Worm (Caenorhabditis elegans): Measurements from ENCODE around the gene sars-1.
A peak's percentile ranks its signal among the peaks of the same experiment; 100 is the strongest.

sars-1 gene

DNA sequence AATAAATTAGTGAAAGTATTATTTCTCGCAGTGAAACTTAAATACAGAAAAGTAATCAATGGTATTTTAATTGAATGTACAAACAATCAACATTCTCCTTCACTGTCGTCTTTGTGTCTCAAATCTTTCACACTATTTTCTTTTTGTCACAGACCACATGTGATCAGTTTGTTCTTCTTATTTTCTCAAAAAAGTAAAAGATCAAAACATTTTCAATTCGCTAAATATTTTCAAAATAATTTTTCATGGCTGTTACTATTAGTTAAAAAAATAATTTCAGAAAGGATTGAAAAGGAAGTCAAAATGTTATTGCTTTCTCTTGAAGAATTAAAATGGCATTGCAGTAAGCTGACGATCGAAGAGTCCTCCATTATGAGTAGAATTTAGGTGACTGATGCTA, 37.3 kb downstream of the sars-1 start, which contains the start of gene dhs-31:
TSS of gene dhs-31 (minus strand) at position 101 of the 400 bp plus-strand sequence.
- no peak for TF ChIP-seq ztf-4 (tag; optimal IDR thresholded peaks at IDR 0.05)
- no peak for TF ChIP-seq nhr-77 (tag; optimal IDR thresholded peaks at IDR 0.05)

DNA sequence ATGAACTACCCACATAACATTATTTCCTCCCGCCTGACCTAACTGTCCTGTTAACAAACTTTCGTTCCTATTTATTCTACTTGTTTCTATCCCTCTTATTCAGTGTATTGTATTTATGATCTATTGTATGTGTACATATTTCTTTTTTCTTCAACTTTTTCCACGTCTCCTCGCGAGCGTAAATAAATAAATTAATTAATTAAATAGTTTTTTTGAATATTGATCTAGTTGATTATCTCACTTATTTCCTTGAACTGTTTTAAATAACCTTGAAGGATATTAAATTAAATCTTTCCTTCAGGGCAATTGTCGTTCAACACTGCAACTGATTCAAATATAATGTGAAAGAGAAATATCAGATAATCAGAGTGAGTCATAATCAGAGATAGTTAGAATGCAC, 39.4 kb downstream of the sars-1 start, which contains the start of gene frk-1:
TSS of gene frk-1 (plus strand) at position 301 of the 400 bp plus-strand sequence.
- TF ChIP-seq aly-2 (tag; optimal IDR thresholded peaks at IDR 0.05): no peak
- no peak for TF ChIP-seq R02D3.7 (tag; optimal IDR thresholded peaks at IDR 0.05)
- TF ChIP-seq hmg-11 (tag; optimal IDR thresholded peaks at IDR 0.05): no peak
- TF ChIP-seq fkh-10 (GFP tag; optimal IDR thresholded peaks at IDR 0.05): no peak
- TF ChIP-seq fos-1 (tag; optimal IDR thresholded peaks at IDR 0.05): no peak
- TF ChIP-seq elt-2 (tag; optimal IDR thresholded peaks at IDR 0.05): no peak
- TF ChIP-seq mdl-1 (tag; optimal IDR thresholded peaks at IDR 0.05): no peak
- TF ChIP-seq nhr-12 (tag; optimal IDR thresholded peaks at IDR 0.05): no peak
- TF ChIP-seq lsy-12 (tag; optimal IDR thresholded peaks at IDR 0.05): no peak
- no peak for TF ChIP-seq pqm-1 (tag; optimal IDR thresholded peaks at IDR 0.05)
- TF ChIP-seq ama-1 (optimal IDR thresholded peaks at IDR 0.05): no peak
- TF ChIP-seq nhr-28 (tag; optimal IDR thresholded peaks at IDR 0.05): no peak
- no peak for TF ChIP-seq tbx-2 (tag; optimal IDR thresholded peaks at IDR 0.05)
- no peak for TF ChIP-seq sea-2 (GFP tag; optimal IDR thresholded peaks at IDR 0.05)

DNA sequence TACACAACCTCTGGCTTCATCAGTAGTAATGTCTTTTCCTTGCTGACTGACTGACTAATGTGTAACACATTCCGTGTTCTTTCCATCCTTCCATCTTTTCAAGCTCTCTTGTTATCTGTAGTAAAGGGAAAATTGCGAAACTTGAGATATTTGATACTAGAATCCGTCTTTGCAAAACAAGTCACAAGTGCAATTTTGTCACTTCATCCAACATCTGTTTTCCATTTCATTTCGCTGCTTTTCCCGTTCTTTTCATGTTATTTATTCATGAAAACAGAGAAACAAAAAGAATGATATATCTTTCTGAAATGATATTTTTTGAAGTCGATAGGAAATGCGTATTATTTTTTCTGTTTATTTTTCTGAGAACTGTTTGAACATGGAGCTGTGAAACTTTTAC, 42.5 kb downstream of the sars-1 start:
- TF ChIP-seq nhr-67 (tag; optimal IDR thresholded peaks at IDR 0.05) (no peak), lin-39 (tag; optimal IDR thresholded peaks at IDR 0.05) (peak; percentile 1)

DNA sequence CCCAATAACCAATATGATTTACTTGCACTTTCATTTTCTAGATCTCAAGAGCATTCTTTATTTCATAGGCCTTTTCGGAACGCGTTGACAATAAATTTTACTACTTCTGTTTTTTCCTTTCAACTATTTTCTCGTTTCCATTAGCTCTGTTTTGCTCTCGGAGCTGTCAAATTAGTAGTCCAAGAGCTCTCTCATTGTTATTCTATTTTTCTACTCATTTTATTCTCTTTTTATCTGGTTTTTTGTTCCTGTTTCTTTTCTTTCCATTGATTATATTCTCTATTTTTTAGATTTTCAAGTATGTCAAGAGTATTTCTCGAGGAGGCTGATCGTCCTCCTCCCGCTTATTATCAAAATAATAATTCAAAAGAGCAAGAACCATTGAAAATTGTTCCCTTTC, 43.6 kb downstream of the sars-1 start, which contains the start of gene T04B2.3:
TSS of gene T04B2.3 (plus strand) at position 301 of the 400 bp plus-strand sequence.
- no peak for TF ChIP-seq lin-15B (tag; optimal IDR thresholded peaks at IDR 0.05)
- no peak for TF ChIP-seq zag-1 (tag; optimal IDR thresholded peaks at IDR 0.05)
- no peak for TF ChIP-seq nhr-237 (tag; optimal IDR thresholded peaks at IDR 0.05)
- TF ChIP-seq tbx-2 (tag; optimal IDR thresholded peaks at IDR 0.05): no peak
- TF ChIP-seq nhr-23 (tag; optimal IDR thresholded peaks at IDR 0.05): no peak
- no peak for TF ChIP-seq jun-1 (tag; optimal IDR thresholded peaks at IDR 0.05)
- TF ChIP-seq ama-1 (optimal IDR thresholded peaks at IDR 0.05): no peak
- no peak for TF ChIP-seq nhr-28 (tag; optimal IDR thresholded peaks at IDR 0.05)
- TF ChIP-seq unc-39 (tag; optimal IDR thresholded peaks at IDR 0.05): no peak
- no peak for TF ChIP-seq sea-2 (GFP tag; optimal IDR thresholded peaks at IDR 0.05)
- TF ChIP-seq fos-1 (tag; optimal IDR thresholded peaks at IDR 0.05): no peak
- no peak for TF ChIP-seq nfya-1 (tag; optimal IDR thresholded peaks at IDR 0.05; ENCODE audit: insufficient read depth)
- no peak for TF ChIP-seq pha-4 (tag; optimal IDR thresholded peaks at IDR 0.05)
- no peak for TF ChIP-seq daf-12 (tag; optimal IDR thresholded peaks at IDR 0.05)
- no peak for TF ChIP-seq elt-1 (tag; optimal IDR thresholded peaks at IDR 0.05)
- no peak for TF ChIP-seq nhr-76 (tag; optimal IDR thresholded peaks at IDR 0.05)
- no peak for TF ChIP-seq skn-1 (tag; optimal IDR thresholded peaks at IDR 0.05)
- no peak for TF ChIP-seq nhr-77 (tag; optimal IDR thresholded peaks at IDR 0.05)
- TF ChIP-seq ztf-11 (tag; optimal IDR thresholded peaks at IDR 0.05): no peak

DNA sequence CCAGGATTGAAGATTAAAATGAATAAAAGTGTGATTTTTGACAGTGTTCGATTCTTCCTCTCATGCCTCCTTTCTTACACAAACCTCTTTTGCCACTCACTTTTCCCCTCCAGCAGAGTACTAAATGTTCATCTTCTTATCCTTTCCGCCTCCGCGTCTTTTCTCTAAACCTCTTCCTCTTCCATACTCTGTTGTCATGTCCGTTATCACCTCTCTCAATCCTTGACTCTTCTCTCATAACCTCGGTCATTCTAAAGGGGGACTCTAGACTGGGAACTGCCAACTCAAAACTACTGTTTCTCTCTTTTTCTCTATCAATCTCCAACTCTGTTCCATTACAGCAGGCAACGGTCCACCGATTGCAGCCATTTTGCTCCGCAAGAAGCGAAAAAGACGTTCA, 44.7 kb downstream of the sars-1 start:
- TF ChIP-seq ceh-9 (tag; optimal IDR thresholded peaks at IDR 0.05) (no peak), nhr-28 (tag; optimal IDR thresholded peaks at IDR 0.05) (no peak), mdl-1 (tag; optimal IDR thresholded peaks at IDR 0.05) (no peak), daf-12 (tag; optimal IDR thresholded peaks at IDR 0.05) (no peak), nhr-43 (tag; optimal IDR thresholded peaks at IDR 0.05; ENCODE audit: poor library complexity, severe bottlenecking) (no peak), egl-27 (tag; optimal IDR thresholded peaks at IDR 0.05) (no peak), hmg-11 (tag; optimal IDR thresholded peaks at IDR 0.05) (no peak), R02D3.7 (tag; optimal IDR thresholded peaks at IDR 0.05) (no peak), unc-62 (GFP tag; optimal IDR thresholded peaks at IDR 0.05) (no peak), snpc-4 (tag; optimal IDR thresholded peaks at IDR 0.05) (no peak)
